Worm (Caenorhabditis elegans) whole organism, early embryonic: ENCODE results near the gene msd-4.

Experiments used
- B0310.2 ChIP-seq: sonication (generic microtip); optimal IDR thresholded peaks from 2 replicates; lab custom pipeline; 2016; ENCODE audit warnings: mild to moderate bottlenecking, missing genetic modification characterization, missing compliant biosample characterization
- F13C5.2 ChIP-seq: sonication (generic microtip); optimal IDR thresholded peaks from 2 replicates; lab custom pipeline; 2017; ENCODE audit warnings: mild to moderate bottlenecking, missing genetic modification characterization, inconsistent platforms, missing compliant biosample characterization
- aly-1 ChIP-seq: sonication (generic microtip); optimal IDR thresholded peaks from 2 replicates; lab custom pipeline; 2016; ENCODE audit warnings: missing genetic modification characterization, missing compliant biosample characterization
- ama-1 ChIP-seq: fragments of 150-350 bp; optimal IDR thresholded peaks from 2 replicates; lab custom pipeline; 2014
- ceh-13 ChIP-seq: fragments of 200-800 bp; sonication (Bioruptor generic); optimal IDR thresholded peaks from 2 replicates; lab custom pipeline; 2018; ENCODE audit warnings: mild to moderate bottlenecking, missing genetic modification characterization, missing compliant biosample characterization
- ceh-36 ChIP-seq: sonication (generic microtip); optimal IDR thresholded peaks from 2 replicates; lab custom pipeline; 2016; ENCODE audit warnings: missing genetic modification characterization, inconsistent platforms, missing compliant biosample characterization
- ets-7 ChIP-seq: sonication (generic microtip); optimal IDR thresholded peaks from 2 replicates; lab custom pipeline; 2016; ENCODE audit warnings: missing genotype, missing genetic modification characterization, missing compliant biosample characterization
- flt-1 ChIP-seq: fragments of 200-800 bp; sonication (Bioruptor generic); IDR thresholded peaks from 2 replicates; pipeline ENCODE4 v1.3.6; 2022; ENCODE audit warnings: missing genetic modification characterization, missing compliant biosample characterization
- hmbx-1 ChIP-seq: sonication (generic microtip); optimal IDR thresholded peaks from 2 replicates; lab custom pipeline; 2016; ENCODE audit warnings: mild to moderate bottlenecking, missing genetic modification characterization, missing compliant biosample characterization
- hmg-4 ChIP-seq: fragments of 200-800 bp; sonication (Bioruptor generic); optimal IDR thresholded peaks from 2 replicates; lab custom pipeline; 2018; ENCODE audit warnings: mild to moderate bottlenecking, missing genetic modification characterization, missing compliant biosample characterization
- hnd-1 ChIP-seq: sonication (generic microtip); optimal IDR thresholded peaks from 2 replicates; lab custom pipeline; 2016; ENCODE audit warnings: missing genetic modification characterization, missing compliant biosample characterization
- pes-1 ChIP-seq: fragments of 200-800 bp; sonication (Bioruptor generic); IDR thresholded peaks from 2 replicates; pipeline ENCODE4 v1.3.6; 2022; ENCODE audit warnings: missing genetic modification reagents, missing genetic modification characterization, missing compliant biosample characterization
- scrt-1 ChIP-seq: fragments of 200-800 bp; sonication (Bioruptor generic); IDR thresholded peaks from 2 replicates; pipeline ENCODE4 v1.3.6; 2022; ENCODE audit warnings: missing genetic modification characterization, missing compliant biosample characterization
- sea-1 ChIP-seq: fragments of 200-800 bp; sonication (Bioruptor generic); conservative IDR thresholded peaks from 2 replicates; pipeline ENCODE4 v1.3.6; 2022; ENCODE audit warnings: missing genetic modification characterization, missing compliant biosample characterization
- tbx-11 ChIP-seq: fragments of 200-800 bp; sonication (Bioruptor generic); IDR thresholded peaks from 2 replicates; pipeline ENCODE4 v1.3.6; 2022; ENCODE audit warnings: missing genetic modification characterization, missing compliant biosample characterization
- tbx-37 ChIP-seq: fragments of 200-800 bp; sonication (Bioruptor generic); conservative IDR thresholded peaks from 2 replicates; pipeline ENCODE4 v1.3.6; 2022; ENCODE audit warnings: missing genetic modification reagents, missing genetic modification characterization, missing compliant biosample characterization
- tra-4 ChIP-seq: sonication (generic microtip); optimal IDR thresholded peaks from 2 replicates; lab custom pipeline; 2017; ENCODE audit warnings: missing genetic modification characterization, missing compliant biosample characterization

Gene msd-4

DNA sequence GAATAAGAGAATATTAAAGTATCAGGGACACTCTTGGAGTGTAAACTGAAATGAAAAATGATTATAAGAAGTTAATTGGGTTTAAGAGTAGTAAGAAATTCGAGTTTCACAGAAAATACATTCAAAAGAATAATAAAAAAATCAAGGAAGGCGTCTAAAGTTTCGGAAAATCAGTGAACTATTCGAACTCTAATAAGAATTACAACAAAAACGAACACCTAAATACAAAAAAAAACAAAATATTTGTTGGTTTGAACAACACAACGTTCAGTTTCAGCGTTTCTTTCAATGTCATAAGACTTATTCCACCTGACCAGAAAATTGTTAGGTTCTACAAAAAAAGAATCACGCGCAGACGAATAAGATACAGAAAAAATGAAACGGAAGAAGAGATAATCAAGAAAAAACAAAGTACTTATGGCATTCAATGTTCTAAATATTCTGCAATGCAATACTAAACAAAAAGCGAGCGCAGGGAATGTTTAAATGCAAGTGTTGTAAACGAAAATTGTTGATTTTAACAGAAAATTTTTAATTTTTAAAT lies 30.6 kb upstream of the msd-4 start, which contains the start of gene nhl-2:
TSS of gene nhl-2 (minus strand) at position 51 of the 544 bp plus-strand sequence.
- TF ChIP-seq tbx-37 (GFP tag; lab: Robert Waterston, UW), result no peak
- TF ChIP-seq flt-1 (GFP tag; lab: Robert Waterston, UW), result no peak
- TF ChIP-seq ceh-13, result no peak
- TF ChIP-seq aly-1, result no peak

DNA sequence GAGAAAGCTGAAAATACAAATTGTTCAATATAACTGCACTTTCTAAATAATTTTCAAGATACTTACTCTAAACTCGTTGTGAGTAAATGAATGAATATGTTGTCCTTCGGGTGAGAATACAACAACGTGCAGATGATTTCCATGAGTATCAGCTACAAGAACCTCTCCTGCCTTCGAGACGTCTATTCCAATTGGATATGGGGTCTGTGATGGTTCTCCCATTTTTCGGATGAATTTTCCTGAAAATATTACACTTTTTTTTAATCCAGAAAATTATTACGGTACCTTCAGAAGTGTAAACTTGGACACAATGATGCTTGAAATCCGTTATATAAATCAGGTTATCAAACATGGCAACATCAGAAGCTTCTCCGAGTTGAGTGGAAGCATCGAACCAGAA lies 26.8 kb upstream of the msd-4 start:
- TF ChIP-seq hmg-4 (GFP tag; lab: Kevin White, UChicago) (no peak), ama-1 (lab: Kevin White, UChicago) (no peak), ceh-36 (tag; lab: Kevin White, UChicago) (no peak), hnd-1 (tag; lab: Kevin White, UChicago) (no peak), pes-1 (GFP tag; lab: Robert Waterston, UW) (no peak), F13C5.2 (tag; lab: Kevin White, UChicago) (no peak), ets-7 (tag; lab: Kevin White, UChicago) (no peak), sea-1 (GFP tag; lab: Robert Waterston, UW) (no peak), hmbx-1 (no peak), scrt-1 (no peak), aly-1 (no peak), B0310.2 (tag; lab: Kevin White, UChicago) (no peak), ceh-13 (no peak), tbx-37 (GFP tag; lab: Robert Waterston, UW) (no peak), tra-4 (tag; lab: Kevin White, UChicago) (no peak), tbx-11 (GFP tag; lab: Robert Waterston, UW) (no peak), flt-1 (GFP tag; lab: Robert Waterston, UW) (no peak)

DNA sequence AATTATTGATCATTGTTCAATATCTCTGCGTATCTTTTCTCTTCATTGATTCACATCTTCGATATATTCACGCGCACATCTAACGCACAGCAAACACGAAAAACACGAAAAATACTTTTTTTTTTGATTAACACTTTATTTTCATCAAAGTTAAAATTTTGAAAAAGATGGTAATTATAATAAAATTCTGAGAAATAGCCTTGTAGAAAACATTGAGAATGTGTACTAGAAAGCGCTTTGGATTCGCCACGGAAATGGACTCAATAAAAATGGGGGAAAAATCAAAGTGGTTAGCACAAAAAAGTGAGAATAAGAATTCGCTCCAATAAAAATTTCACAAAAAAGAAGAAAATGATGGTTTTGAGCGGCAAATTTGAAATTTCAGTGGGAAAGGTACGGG lies 25.0 kb upstream of the msd-4 start, which contains the start of gene F26F4.6:
TSS of gene F26F4.6 (minus strand) at position 101 of the 400 bp plus-strand sequence.
- TF ChIP-seq tra-4 (tag; lab: Kevin White, UChicago), result no peak
- no peak for TF ChIP-seq pes-1 (GFP tag; lab: Robert Waterston, UW)
- no peak for TF ChIP-seq sea-1 (GFP tag; lab: Robert Waterston, UW)
- no peak for TF ChIP-seq hnd-1 (tag; lab: Kevin White, UChicago)
- TF ChIP-seq aly-1, result no peak
- TF ChIP-seq hmbx-1, result no peak
- no peak for TF ChIP-seq ceh-36 (tag; lab: Kevin White, UChicago)
- TF ChIP-seq ceh-13, result no peak
- no peak for TF ChIP-seq ets-7 (tag; lab: Kevin White, UChicago)
- TF ChIP-seq tbx-11 (GFP tag; lab: Robert Waterston, UW), result no peak
- no peak for TF ChIP-seq hmg-4 (GFP tag; lab: Kevin White, UChicago)
- TF ChIP-seq tbx-37 (GFP tag; lab: Robert Waterston, UW), result no peak
- TF ChIP-seq ama-1 (lab: Kevin White, UChicago), result no peak
- no peak for TF ChIP-seq F13C5.2 (tag; lab: Kevin White, UChicago)
- TF ChIP-seq flt-1 (GFP tag; lab: Robert Waterston, UW), result no peak
- TF ChIP-seq scrt-1, result no peak
- TF ChIP-seq B0310.2 (tag; lab: Kevin White, UChicago), result no peak

DNA sequence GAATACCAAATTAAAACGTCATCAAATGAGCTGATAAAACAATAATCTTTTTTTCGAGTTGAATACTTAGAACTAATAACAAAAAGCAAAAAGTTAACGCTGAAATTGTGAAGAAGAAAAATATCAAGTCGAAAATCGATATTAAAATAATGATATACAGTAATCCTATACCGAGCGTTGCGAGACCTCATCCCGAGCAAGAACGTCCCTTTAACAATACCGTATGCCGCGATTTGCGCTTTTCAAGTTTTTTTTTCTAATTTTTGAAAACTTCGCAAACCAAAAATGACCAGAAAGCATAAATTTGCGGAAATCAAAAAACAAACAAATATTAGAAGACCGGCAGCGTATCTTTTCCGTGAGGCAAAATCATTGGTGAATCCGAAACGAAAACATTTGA lies 22.5 kb upstream of the msd-4 start, which contains the start of gene F26F4.5:
TSS of gene F26F4.5 (minus strand) at position 256 of the 400 bp plus-strand sequence.
- TF ChIP-seq sea-1 (GFP tag; lab: Robert Waterston, UW), result no peak
- no peak for TF ChIP-seq flt-1 (GFP tag; lab: Robert Waterston, UW)
- TF ChIP-seq pes-1 (GFP tag; lab: Robert Waterston, UW), result no peak
- no peak for TF ChIP-seq ama-1 (lab: Kevin White, UChicago)
- no peak for TF ChIP-seq hmbx-1
- TF ChIP-seq tbx-37 (GFP tag; lab: Robert Waterston, UW), result no peak
- no peak for TF ChIP-seq hnd-1 (tag; lab: Kevin White, UChicago)
- no peak for TF ChIP-seq ceh-36 (tag; lab: Kevin White, UChicago)
- no peak for TF ChIP-seq tbx-11 (GFP tag; lab: Robert Waterston, UW)
- no peak for TF ChIP-seq F13C5.2 (tag; lab: Kevin White, UChicago)
- no peak for TF ChIP-seq ceh-13
- no peak for TF ChIP-seq hmg-4 (GFP tag; lab: Kevin White, UChicago)
- no peak for TF ChIP-seq ets-7 (tag; lab: Kevin White, UChicago)
- no peak for TF ChIP-seq aly-1

DNA sequence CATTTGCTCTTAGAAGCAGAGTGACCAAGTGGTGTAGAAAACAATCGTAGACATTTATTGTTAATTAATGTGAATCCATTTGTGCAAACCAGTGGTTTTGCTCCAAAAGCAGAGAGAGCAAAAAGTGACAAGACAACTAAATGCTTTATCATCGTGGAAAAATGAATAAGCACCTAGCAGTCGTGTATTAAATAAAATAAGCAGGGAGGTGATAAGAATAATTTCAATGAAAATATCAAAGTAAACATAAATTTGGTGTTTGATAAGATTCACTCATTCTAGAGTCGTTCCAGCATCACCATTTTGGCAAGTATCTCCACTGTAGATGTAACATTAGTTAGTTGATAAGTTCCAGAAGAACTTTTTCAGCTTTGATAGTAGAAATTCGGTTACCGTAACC lies 18.7 kb upstream of the msd-4 start, which contains the start of gene clec-6:
TSS of gene clec-6 (minus strand) at position 154 of the 400 bp plus-strand sequence.
- no peak for TF ChIP-seq hmbx-1

DNA sequence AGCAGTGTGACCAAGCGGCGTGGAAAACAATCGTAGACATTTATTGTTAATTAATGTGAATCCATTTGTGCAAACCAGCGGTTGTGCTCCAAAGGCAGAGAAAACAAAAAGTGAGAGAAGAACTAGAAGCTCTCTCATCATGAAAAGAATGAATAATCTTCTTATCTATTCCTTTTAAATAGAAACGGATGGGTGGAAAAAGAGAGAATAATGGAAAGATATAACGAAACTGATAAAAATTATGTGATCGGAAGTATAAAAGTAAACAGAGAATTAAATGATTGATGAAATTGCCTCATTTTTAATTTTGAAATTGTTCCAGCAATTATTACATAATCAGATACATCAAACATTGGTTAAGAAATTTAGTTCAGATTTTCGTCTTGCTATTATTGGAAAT lies 14.9 kb upstream of the msd-4 start, which contains the start of gene clec-5:
TSS of gene clec-5 (minus strand) at position 178 of the 400 bp plus-strand sequence.
- no peak for TF ChIP-seq hnd-1 (tag; lab: Kevin White, UChicago)
- no peak for TF ChIP-seq pes-1 (GFP tag; lab: Robert Waterston, UW)
- TF ChIP-seq ets-7 (tag; lab: Kevin White, UChicago), result no peak
- TF ChIP-seq ceh-36 (tag; lab: Kevin White, UChicago), result no peak
- TF ChIP-seq ceh-13, result no peak
- no peak for TF ChIP-seq aly-1
- TF ChIP-seq flt-1 (GFP tag; lab: Robert Waterston, UW), result no peak
- TF ChIP-seq B0310.2 (tag; lab: Kevin White, UChicago), result no peak
- TF ChIP-seq hmbx-1, result no peak
- no peak for TF ChIP-seq ama-1 (lab: Kevin White, UChicago)
- no peak for TF ChIP-seq hmg-4 (GFP tag; lab: Kevin White, UChicago)
- no peak for TF ChIP-seq tbx-37 (GFP tag; lab: Robert Waterston, UW)
- no peak for TF ChIP-seq tbx-11 (GFP tag; lab: Robert Waterston, UW)

DNA sequence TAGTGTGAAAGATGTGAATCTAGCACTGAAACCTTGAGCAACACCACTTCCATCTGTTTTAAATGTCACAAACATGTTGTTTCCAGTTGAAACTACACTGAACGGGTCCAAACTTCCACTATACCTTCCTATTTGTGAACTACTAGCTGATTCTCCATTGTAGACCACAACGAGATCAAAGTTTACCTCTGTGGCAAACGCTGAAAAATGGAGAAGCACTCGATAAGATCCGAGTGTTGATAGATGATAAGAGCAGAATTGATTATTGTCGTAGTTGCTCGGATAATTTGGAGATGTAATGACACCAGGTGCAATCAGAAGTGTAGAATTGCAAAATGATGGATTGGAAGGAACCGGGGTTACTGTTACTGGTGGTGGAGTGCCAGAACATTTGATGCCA lies 13.4 kb upstream of the msd-4 start:
- TF ChIP-seq sea-1 (GFP tag; lab: Robert Waterston, UW) (no peak), ceh-36 (tag; lab: Kevin White, UChicago) (no peak), aly-1 (no peak), tra-4 (tag; lab: Kevin White, UChicago) (no peak), hmg-4 (GFP tag; lab: Kevin White, UChicago) (no peak), flt-1 (GFP tag; lab: Robert Waterston, UW) (no peak), B0310.2 (tag; lab: Kevin White, UChicago) (no peak), F13C5.2 (tag; lab: Kevin White, UChicago) (no peak), hnd-1 (tag; lab: Kevin White, UChicago) (no peak), tbx-11 (GFP tag; lab: Robert Waterston, UW) (no peak), pes-1 (GFP tag; lab: Robert Waterston, UW) (no peak), ceh-13 (no peak), scrt-1 (no peak), ets-7 (tag; lab: Kevin White, UChicago) (no peak), hmbx-1 (no peak), ama-1 (lab: Kevin White, UChicago) (no peak), tbx-37 (GFP tag; lab: Robert Waterston, UW) (no peak)
